Fruit fly (Drosophila melanogaster) Kc167 (cell line): ENCODE results near the gene CG13998.

Source experiments
- Myc ChIP-seq: fragments of >200 bp; optimal IDR thresholded peaks from 2 replicates; lab custom pipeline; 2017; ENCODE audit warnings: missing external identifiers
- Sin3A ChIP-seq: fragments of >200 bp; optimal IDR thresholded peaks from 2 replicates; lab custom pipeline; 2018; ENCODE audit warnings: missing external identifiers
- h ChIP-seq: fragments of >200 bp; optimal IDR thresholded peaks from 3 replicates; lab custom pipeline; 2018; ENCODE audit warnings: missing external identifiers
- insv ChIP-seq: fragments of >200 bp; optimal IDR thresholded peaks from 3 replicates; lab custom pipeline; 2018; ENCODE audit warnings: missing external identifiers
- psq ChIP-seq: fragments of >200 bp; optimal IDR thresholded peaks from 2 replicates; lab custom pipeline; 2017; ENCODE audit warnings: missing external identifiers
- ttk ChIP-seq: sonication (Bioruptor generic); optimal IDR thresholded peaks from 2 replicates; lab custom pipeline; 2017; ENCODE audit warnings: missing external identifiers

The CG13998 gene

dm6 chr2L:5958581-5959177 is 2.1 kb upstream of the CG13998 start, which contains the start of gene Vm26Ac:
Gene Vm26Ac, minus strand, starts transcription at chr2L:5958631.
- TF ChIP-seq Sin3A (lab: Kevin White, UChicago) (no peak), psq (lab: Kevin White, UChicago) (no peak), ttk (lab: Kevin White, UChicago) (no peak), h (lab: Kevin White, UChicago) (no peak), Myc (lab: Kevin White, UChicago) (no peak), insv (no peak)

DNA sequence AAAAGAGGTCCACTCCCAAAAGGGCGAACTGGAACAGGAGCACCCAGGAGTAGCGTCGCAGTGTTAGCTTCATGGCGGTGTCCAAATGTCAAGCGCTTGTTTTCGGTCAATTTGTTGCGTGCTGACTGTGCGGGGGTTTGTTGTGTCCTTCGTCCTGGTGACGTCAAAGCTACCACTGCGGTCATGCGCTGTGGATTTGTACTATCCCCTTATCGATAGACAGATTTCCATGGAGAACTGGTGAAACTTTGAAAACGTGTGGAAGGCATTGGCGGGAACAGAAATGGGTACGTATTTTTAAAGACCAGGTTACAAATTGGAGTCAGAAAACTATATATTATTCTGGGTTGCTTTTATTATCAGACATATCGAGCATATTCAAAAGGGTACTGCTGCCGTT is 466 bp downstream of the CG13998 start, which contains the start of gene CG13999:
Gene CG13999, minus strand, starts transcription at position 314 of the 400 bp plus-strand sequence.
- TF ChIP-seq ttk (lab: Kevin White, UChicago) (no peak), h (lab: Kevin White, UChicago) (no peak)

DNA sequence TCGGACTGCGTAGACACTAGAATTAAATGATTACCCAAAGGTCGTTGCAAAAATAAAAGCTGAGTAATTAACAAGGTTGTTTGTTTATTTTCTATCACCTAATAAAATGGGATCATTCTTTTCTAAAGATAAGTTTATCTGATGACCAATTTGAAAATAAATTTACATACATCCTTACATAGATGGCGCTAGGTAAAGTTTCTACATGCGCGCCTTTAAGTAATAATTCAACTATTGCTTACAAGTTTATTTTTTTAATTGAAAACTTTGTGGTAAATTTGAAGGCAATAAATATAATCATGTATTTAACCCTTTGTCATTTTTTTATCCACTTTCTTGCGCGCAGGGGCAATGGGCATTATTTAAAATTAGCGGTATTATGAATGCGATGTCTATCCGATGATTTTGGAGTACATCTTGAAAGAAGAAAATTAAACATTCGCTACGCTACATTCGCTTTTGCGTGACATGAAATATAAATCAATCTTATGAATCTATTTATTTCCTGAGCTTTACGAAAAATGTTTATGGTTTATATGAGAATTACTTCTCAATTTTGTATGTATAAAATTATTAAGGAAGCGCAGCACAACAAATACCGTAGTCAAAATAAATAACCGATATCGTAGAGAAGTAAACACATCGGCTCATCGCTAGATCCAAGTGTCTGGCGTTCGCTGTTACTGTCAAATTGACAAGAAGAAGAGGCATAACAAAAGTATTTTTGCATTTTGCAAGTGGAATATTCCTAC is 7.7 kb downstream of the CG13998 start, which contains the start of gene CG9044:
Gene CG9044, plus strand, starts transcription at position 676 of the 752 bp plus-strand sequence.
- TF ChIP-seq ttk (lab: Kevin White, UChicago) = no peak
- TF ChIP-seq psq (lab: Kevin White, UChicago) = no peak
- no peak for TF ChIP-seq insv
- TF ChIP-seq h (lab: Kevin White, UChicago) = no peak
- no peak for TF ChIP-seq Myc (lab: Kevin White, UChicago)
- TF ChIP-seq Sin3A (lab: Kevin White, UChicago) = no peak

- TF ChIP-seq ttk (lab: Kevin White, UChicago) = no peak
Measured at dm6 chr2L:5947504-5947903, 9.1 kb downstream of the CG13998 start.

- TF ChIP-seq insv = no peak
- no peak for TF ChIP-seq psq (lab: Kevin White, UChicago)
- no peak for TF ChIP-seq ttk (lab: Kevin White, UChicago)
- no peak for TF ChIP-seq Sin3A (lab: Kevin White, UChicago)
- TF ChIP-seq h (lab: Kevin White, UChicago) = no peak
- no peak for TF ChIP-seq Myc (lab: Kevin White, UChicago)
Measured at dm6 chr2L:5946728-5947127, 9.9 kb downstream of the CG13998 start.

DNA sequence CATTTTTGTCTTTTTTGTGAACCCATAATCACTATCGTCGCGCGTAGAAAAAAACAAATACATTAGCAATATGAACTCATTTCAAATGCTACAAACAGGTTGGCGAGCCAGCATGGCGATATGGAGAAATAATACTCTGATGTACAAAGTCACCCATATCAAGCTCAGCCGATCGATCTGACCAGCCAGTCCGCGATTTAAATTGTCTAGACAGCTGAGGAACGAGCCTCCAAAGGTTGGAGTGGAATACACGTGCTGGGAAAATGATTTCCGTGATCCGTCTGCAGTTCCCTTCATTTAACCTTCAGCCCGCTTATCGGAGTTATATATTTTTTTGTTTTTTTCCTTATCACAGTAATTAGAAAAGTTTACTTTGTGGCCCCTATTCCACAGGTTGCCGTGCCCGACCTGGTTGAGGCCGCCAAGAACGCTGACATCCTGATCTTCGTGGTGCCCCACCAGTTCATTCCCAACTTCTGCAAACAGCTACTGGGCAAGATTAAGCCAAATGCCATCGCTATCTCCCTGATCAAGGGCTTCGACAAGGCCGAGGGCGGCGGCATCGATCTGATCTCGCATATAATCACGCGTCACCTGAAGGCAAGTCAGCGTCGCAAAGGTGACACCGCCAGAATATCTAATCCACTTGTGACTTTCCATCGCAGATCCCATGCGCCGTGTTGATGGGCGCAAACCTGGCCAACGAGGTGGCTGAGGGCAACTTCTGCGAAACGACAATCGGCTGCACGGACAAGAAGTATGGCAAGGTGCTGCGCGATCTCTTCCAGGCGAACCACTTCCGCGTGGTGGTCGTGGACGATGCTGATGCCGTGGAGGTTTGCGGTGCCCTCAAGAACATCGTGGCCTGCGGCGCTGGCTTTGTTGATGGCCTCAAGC is 10.7 kb downstream of the CG13998 start:
- TF ChIP-seq Myc (lab: Kevin White, UChicago) (no peak), ttk (lab: Kevin White, UChicago) (no peak), h (lab: Kevin White, UChicago) (no peak), Sin3A (lab: Kevin White, UChicago) (no peak), psq (lab: Kevin White, UChicago) (no peak), insv (no peak)

DNA sequence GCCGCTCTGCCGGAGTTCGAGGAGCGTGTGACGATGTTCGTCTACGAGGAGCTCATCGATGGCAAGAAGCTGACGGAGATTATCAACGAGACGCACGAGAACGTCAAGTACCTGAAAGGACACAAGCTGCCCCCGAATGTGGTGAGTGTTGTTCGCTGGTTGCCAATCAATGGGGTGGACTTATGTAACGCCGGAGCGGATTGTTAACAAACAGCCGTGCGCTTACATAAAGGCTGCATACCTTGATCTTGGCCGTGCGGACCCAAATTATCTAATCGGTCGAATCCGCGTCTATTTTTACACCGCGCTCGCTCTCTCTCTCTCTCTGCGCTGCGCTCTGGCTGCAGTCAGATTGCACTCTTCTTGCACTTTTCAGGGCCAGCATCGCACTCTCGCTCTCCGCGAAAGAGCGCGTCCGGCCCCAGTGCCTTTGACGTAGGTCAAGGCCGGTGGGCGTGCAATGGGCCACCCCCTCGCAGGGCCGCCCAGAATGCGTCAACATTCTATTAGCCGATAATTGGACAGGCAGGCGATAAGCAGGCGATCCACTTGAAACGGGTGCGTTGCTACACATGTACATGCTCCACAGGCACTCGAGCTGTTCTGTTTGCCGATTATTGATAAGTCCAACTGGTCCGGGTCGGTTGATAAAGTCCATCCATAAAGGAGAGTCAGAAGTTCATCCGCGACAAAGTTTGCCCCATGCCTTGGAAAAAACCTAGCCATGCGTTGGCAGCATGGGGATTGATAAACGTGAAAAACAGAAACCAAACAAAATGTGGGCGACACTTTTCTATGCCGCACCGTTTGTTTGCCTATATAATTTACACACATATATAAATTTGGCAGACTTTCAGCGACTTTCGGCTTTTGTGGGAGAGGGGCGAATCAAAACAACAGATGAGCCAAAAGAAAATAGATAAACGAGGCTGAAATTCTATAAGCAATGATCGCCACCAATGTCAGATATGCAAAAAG is 12.0 kb downstream of the CG13998 start:
- TF ChIP-seq ttk (lab: Kevin White, UChicago) (no peak), psq (lab: Kevin White, UChicago) (no peak), Myc (lab: Kevin White, UChicago) (no peak)

DNA sequence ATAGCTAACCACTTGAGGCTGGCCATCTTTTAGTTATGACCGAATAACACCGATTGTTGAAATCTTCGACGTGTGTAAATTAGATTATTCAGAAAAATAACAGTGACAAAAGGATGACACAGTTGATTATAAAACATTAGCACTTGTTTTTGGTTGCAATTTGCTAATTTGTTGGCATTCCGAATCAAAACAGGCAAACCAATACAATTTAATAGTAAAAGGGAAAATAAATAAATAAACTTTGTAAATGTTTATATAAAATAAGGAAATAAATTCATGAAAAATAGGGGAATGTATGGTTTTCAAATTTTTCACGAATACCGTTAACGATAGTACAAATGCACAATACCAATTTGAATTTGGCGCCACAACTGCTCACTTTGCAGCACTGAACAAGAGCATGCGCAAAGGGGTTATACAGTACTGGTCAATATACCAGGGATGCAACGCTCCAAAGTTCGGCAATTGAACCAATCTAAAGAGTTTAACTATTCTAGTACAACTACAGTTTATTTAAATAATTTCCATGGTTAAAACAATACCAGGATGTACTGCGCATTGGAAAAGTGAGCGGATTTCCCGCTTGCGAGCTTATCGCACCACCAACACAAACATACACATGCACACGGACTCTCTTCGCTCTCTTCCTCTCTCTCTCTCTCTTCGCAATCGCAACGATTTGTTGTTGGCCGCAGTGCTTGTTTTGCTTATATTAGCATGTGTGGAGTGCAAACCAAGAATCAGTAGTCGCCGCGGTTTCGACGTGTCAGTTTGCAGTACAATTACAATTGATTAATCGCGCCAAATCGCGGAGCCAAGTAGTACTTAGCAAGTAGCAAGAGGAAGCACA is 13.2 kb downstream of the CG13998 start, which contains the start of the genes Sfp26Ad and Gpdh1:
Gene Sfp26Ad, minus strand, starts transcription at position 76 of the 850 bp plus-strand sequence.
Gene Gpdh1, plus strand, starts transcription at position 415 of the 850 bp plus-strand sequence.
- TF ChIP-seq h (lab: Kevin White, UChicago) (no peak), ttk (lab: Kevin White, UChicago) (no peak), Sin3A (lab: Kevin White, UChicago) (no peak), psq (lab: Kevin White, UChicago) (no peak), insv (no peak), Myc (lab: Kevin White, UChicago) (no peak)

- no peak for TF ChIP-seq psq (lab: Kevin White, UChicago)
Measured at dm6 chr2L:5927363-5927762, 29.3 kb downstream of the CG13998 start.

DNA sequence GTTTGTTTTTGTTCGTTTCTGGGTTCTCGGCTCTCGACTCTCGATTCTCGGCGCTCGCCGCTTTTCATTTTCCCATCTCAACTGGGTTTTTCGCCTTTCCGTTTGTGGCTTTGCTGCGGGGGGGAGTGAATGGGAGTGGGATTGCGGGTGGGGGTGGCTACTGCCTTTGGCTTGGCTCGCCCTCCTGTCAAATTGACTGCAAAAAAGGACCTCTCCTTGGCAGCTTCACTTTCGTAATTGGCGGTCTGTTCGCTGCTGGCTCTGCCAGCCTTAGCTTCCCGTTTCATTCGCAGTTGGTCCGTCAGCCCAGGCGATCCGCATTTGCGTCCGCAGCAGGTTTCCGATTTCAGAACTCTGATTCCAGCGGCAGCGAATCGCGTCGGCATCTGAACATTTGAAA is 31.0 kb downstream of the CG13998 start, which contains the start of gene dsf:
Gene dsf, plus strand, starts transcription at position 301 of the 400 bp plus-strand sequence.
- TF ChIP-seq Myc (lab: Kevin White, UChicago) (no peak), insv (no peak), h (lab: Kevin White, UChicago) (no peak), ttk (lab: Kevin White, UChicago) (no peak), Sin3A (lab: Kevin White, UChicago) (no peak), psq (lab: Kevin White, UChicago) (no peak)
